Fruit fly (Drosophila melanogaster): Measurements from ENCODE around the gene CG8461.

The CG8461 gene

DNA sequence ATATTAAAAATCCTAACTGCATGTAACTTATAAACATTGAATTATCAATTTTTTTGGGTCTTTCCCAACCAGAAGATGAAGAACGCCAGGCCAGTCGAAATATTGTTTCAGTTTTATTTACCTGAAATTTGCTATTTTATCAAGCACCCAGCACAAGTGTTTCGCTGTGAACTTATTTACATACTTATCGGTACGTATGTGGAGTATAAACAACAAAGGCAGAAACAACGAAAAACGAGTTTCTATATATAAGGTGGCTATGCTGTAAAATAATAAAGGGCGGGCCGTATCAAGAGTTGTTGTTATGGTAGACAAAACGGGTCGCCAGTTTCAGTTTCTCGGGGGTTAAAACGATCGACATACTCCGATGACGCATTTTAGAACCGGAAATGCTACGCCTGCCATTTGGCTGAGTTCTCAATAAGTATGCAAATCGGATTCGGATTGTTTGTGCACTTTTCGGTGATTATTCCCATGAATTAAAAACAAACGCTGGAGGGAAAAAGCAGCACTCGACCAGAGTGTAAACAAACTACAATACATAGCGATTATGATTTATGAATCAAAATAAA lies 33.7 kb downstream of the CG8461 start (continued):
- TF ChIP-seq tup (GFP tag; optimal IDR thresholded peaks at IDR 0.05) (no peak), zf30C (GFP tag; optimal IDR thresholded peaks at IDR 0.05) (no peak), Dad (GFP tag; optimal IDR thresholded peaks at IDR 0.05) (no peak), BEAF-32 (GFP tag; optimal IDR thresholded peaks at IDR 0.05) (no peak), tgo (GFP tag; IDR thresholded peaks at IDR 0.05) (no peak), HHEX (GFP tag; optimal IDR thresholded peaks at IDR 0.05) (no peak), Oli (tag; optimal IDR thresholded peaks at IDR 0.05) (no peak), lola (GFP tag; optimal IDR thresholded peaks at IDR 0.05) (no peak), D19B (GFP tag; optimal IDR thresholded peaks at IDR 0.05) (peak; percentile 13), run (tag; optimal IDR thresholded peaks at IDR 0.05) (no peak), trh (GFP tag; optimal IDR thresholded peaks at IDR 0.05) (no peak), CG7987 (GFP tag; optimal IDR thresholded peaks at IDR 0.05) (peak; percentile 35), pros (GFP tag; optimal IDR thresholded peaks at IDR 0.05) (no peak), CG8388 (GFP tag; optimal IDR thresholded peaks at IDR 0.05) (no peak), CG15269 (tag; optimal IDR thresholded peaks at IDR 0.05) (peak; percentile 29), usp (GFP tag; optimal IDR thresholded peaks at IDR 0.05) (no peak), gro (GFP tag; optimal IDR thresholded peaks at IDR 0.05) (peak; percentile 7), CG1024 (GFP tag; IDR thresholded peaks at IDR 0.05) (no peak), CG14014 (GFP tag; IDR thresholded peaks at IDR 0.05) (peak; percentile 41; the same call in 1 of the 2 replicates), ttk (GFP tag; IDR thresholded peaks at IDR 0.05) (no peak), sob (GFP tag; IDR thresholded peaks at IDR 0.05) (peak; percentile 14; the same call in 1 of the 2 replicates), Mes4 (GFP tag; optimal IDR thresholded peaks at IDR 0.05) (no peak), kah (GFP tag; optimal IDR thresholded peaks at IDR 0.05) (no peak), CG3726 (GFP tag; IDR thresholded peaks at IDR 0.05) (no peak), grau (tag; optimal IDR thresholded peaks at IDR 0.05) (peak; percentile 1), CG13287 (GFP tag; IDR thresholded peaks at IDR 0.05; ENCODE audit: partially characterized antibody) (no peak), bcd (GFP tag; optimal IDR thresholded peaks at IDR 0.05) (no peak), Bteb2 (GFP tag; optimal IDR thresholded peaks at IDR 0.05) (no peak), Doc3 (GFP tag; IDR thresholded peaks at IDR 0.05; ENCODE audit: partially characterized antibody) (no peak), Max (GFP tag; optimal IDR thresholded peaks at IDR 0.05) (no peak), mam (GFP tag; optimal IDR thresholded peaks at IDR 0.05) (no peak), CG1602 (GFP tag; optimal IDR thresholded peaks at IDR 0.05) (no peak), CG9932 (GFP tag; IDR thresholded peaks at IDR 0.05) (no peak), dmrt11E (tag; optimal IDR thresholded peaks at IDR 0.05) (no peak), danr (GFP tag; IDR thresholded peaks at IDR 0.05) (no peak), CG13123 (GFP tag; optimal IDR thresholded peaks at IDR 0.05) (no peak), CG8089 (GFP tag; optimal IDR thresholded peaks at IDR 0.05) (no peak), CG13894 (tag; optimal IDR thresholded peaks at IDR 0.05) (peak; percentile 64), cad (GFP tag; optimal IDR thresholded peaks at IDR 0.05) (no peak), schlank (tag; optimal IDR thresholded peaks at IDR 0.05) (peak; percentile 62), CG18599 (GFP tag; optimal IDR thresholded peaks at IDR 0.05) (peak; percentile 54), az2 (GFP tag; optimal IDR thresholded peaks at IDR 0.05) (no peak), Lhr (GFP tag; optimal IDR thresholded peaks at IDR 0.05) (no peak), CG4820 (GFP tag; optimal IDR thresholded peaks at IDR 0.05) (no peak), CG10959 (GFP tag; IDR thresholded peaks at IDR 0.05) (no peak), Rx (GFP tag; IDR thresholded peaks at IDR 0.05) (no peak), Dek (tag; optimal IDR thresholded peaks at IDR 0.05) (peak; percentile 15), gsb (GFP tag; IDR thresholded peaks at IDR 0.05) (0 out of 2 replicates have a peak, but pooled peaks have one; percentile 16), CG7357 (GFP tag; IDR thresholded peaks at IDR 0.05) (no peak), CG17912 (GFP tag; optimal IDR thresholded peaks at IDR 0.05) (no peak), CG2202 (tag; optimal IDR thresholded peaks at IDR 0.05) (no peak)
